Worm (Caenorhabditis elegans) whole organism, L4 larva: ENCODE measurements around the gene ZK632.12.
A peak's percentile ranks its signal among the peaks of the same experiment; 100 is the strongest.

Experiments used
- F10B5.3 ChIP-seq: sonication (generic microtip); optimal IDR thresholded peaks from 2 replicates; lab custom pipeline; 2016; ENCODE audit warnings: mild to moderate bottlenecking, missing genetic modification characterization, missing compliant biosample characterization
- F37D6.2 ChIP-seq: sonication (generic microtip); optimal IDR thresholded peaks from 2 replicates; lab custom pipeline; 2016; ENCODE audit warnings: mild to moderate bottlenecking, missing genetic modification characterization, missing compliant biosample characterization
- R02D3.7 ChIP-seq: fragments of 150-350 bp; sonication (generic microtip); optimal IDR thresholded peaks from 3 replicates; lab custom pipeline; 2014; ENCODE audit warnings: missing biosample characterization, missing genetic modification characterization
- T26A8.4 ChIP-seq: fragments of 200-800 bp; sonication (Bioruptor generic); IDR thresholded peaks from 2 replicates; pipeline ENCODE4 v1.3.6; 2022; ENCODE audit warnings: missing genetic modification characterization, missing compliant biosample characterization
- Y105C5A.15 ChIP-seq: fragments of 200-800 bp; sonication (Bioruptor generic); IDR thresholded peaks from 2 replicates; pipeline ENCODE4 v1.3.6; 2022; ENCODE audit warnings: missing genetic modification characterization, missing compliant biosample characterization
- Y48G9A.11 ChIP-seq: fragments of 200-800 bp; sonication (Bioruptor generic); IDR thresholded peaks from 2 replicates; pipeline ENCODE4 v1.3.6; 2022; ENCODE audit warnings: missing genetic modification reagents, missing genetic modification characterization, missing compliant biosample characterization
- aly-2 ChIP-seq: sonication (generic microtip); optimal IDR thresholded peaks from 2 replicates; lab custom pipeline; 2018; ENCODE audit warnings: missing biosample characterization, missing genetic modification characterization
- attf-4 ChIP-seq: sonication (generic microtip); optimal IDR thresholded peaks from 3 replicates; lab custom pipeline; 2017; ENCODE audit warnings: missing biosample characterization, missing genetic modification characterization
- cey-2 ChIP-seq: sonication (generic microtip); optimal IDR thresholded peaks from 3 replicates; lab custom pipeline; 2017; ENCODE audit warnings: missing genetic modification characterization, mild to moderate bottlenecking, missing compliant biosample characterization, antibody characterized with exemption, borderline replicate concordance; ENCODE audit not compliant: insufficient read depth
- daf-16 ChIP-seq, 3 experiments: sonication (generic microtip); optimal IDR thresholded peaks; 2 replicates each; lab custom pipeline; 2016 to 2017; ENCODE audit warnings: missing genetic modification characterization in 3 of 3, missing genetic modification reagents in 3 of 3, mild to moderate bottlenecking in 2 of 3, missing compliant biosample characterization in 2 of 3, missing biosample characterization in 1 of 3, moderate library complexity in 1 of 3
- daf-8 ChIP-seq: fragments of 200-800 bp; sonication (Bioruptor generic); IDR thresholded peaks from 2 replicates; pipeline ENCODE4 v1.3.6; 2022; ENCODE audit warnings: missing genetic modification characterization, missing compliant biosample characterization
- dmd-6 ChIP-seq: fragments of 200-800 bp; sonication (Bioruptor generic); IDR thresholded peaks from 2 replicates; pipeline ENCODE4 v1.3.6; 2022; ENCODE audit warnings: missing genetic modification reagents, missing genetic modification characterization, missing compliant biosample characterization
- dmd-9 ChIP-seq: fragments of 200-800 bp; sonication (Bioruptor generic); IDR thresholded peaks from 2 replicates; pipeline ENCODE4 v1.3.6; 2022; ENCODE audit warnings: missing genetic modification reagents, missing genetic modification characterization, missing compliant biosample characterization
- dve-1 ChIP-seq: sonication (generic microtip); optimal IDR thresholded peaks from 2 replicates; lab custom pipeline; 2017; ENCODE audit warnings: antibody characterized with exemption, mild to moderate bottlenecking, missing genetic modification characterization, missing compliant biosample characterization; ENCODE audit not compliant: insufficient read depth
- fkh-10 ChIP-seq: fragments of 150-350 bp; optimal IDR thresholded peaks from 2 replicates; lab custom pipeline; 2014; ENCODE audit warnings: missing biosample characterization, missing genetic modification reagents, missing genetic modification characterization
- hlh-11 ChIP-seq: fragments of 200-800 bp; sonication (Bioruptor generic); optimal IDR thresholded peaks from 2 replicates; lab custom pipeline; 2018; ENCODE audit warnings: mild to moderate bottlenecking, missing genetic modification characterization, missing compliant biosample characterization
- hlh-30 ChIP-seq: sonication (generic microtip); optimal IDR thresholded peaks from 2 replicates; lab custom pipeline; 2017; ENCODE audit warnings: antibody characterized with exemption, mild to moderate bottlenecking, missing genetic modification characterization, missing compliant biosample characterization; ENCODE audit not compliant: insufficient read depth
- lim-7 ChIP-seq: fragments of 200-800 bp; sonication (Bioruptor generic); IDR thresholded peaks from 2 replicates; pipeline ENCODE4 v1.3.6; 2022; ENCODE audit warnings: missing genetic modification characterization, missing compliant biosample characterization
- lin-15B ChIP-seq: fragments of 150-350 bp; sonication (generic microtip); optimal IDR thresholded peaks from 3 replicates; lab custom pipeline; 2014; ENCODE audit warnings: missing biosample characterization, missing genetic modification characterization
- lin-38 ChIP-seq: fragments of 200-800 bp; sonication (Bioruptor generic); IDR thresholded peaks from 2 replicates; pipeline ENCODE4 v1.3.6; 2022; ENCODE audit warnings: missing genetic modification reagents, missing genetic modification characterization, missing compliant biosample characterization
- lin-39 ChIP-seq: fragments of 150-350 bp; optimal IDR thresholded peaks from 2 replicates; lab custom pipeline; 2014; ENCODE audit warnings: missing biosample characterization, missing genetic modification reagents, missing genetic modification characterization
- mdl-1 ChIP-seq, 2 experiments: fragments of 150-350 bp in 1 of 2; sonication (generic microtip) in 1 of 2; optimal IDR thresholded peaks; 2 replicates each; lab custom pipeline; 2014 to 2017; ENCODE audit warnings: missing biosample characterization in 2 of 2, missing genetic modification characterization in 2 of 2
- mep-1 ChIP-seq: fragments of 150-350 bp; sonication (generic microtip); optimal IDR thresholded peaks from 3 replicates; lab custom pipeline; 2014; ENCODE audit warnings: missing biosample characterization, missing genetic modification characterization
- mxl-3 ChIP-seq: fragments of 200-800 bp; sonication (Bioruptor generic); optimal IDR thresholded peaks from 2 replicates; lab custom pipeline; 2018; ENCODE audit warnings: mild to moderate bottlenecking, missing genetic modification characterization, missing compliant biosample characterization
- nhr-10 ChIP-seq: fragments of 150-350 bp; optimal IDR thresholded peaks from 2 replicates; lab custom pipeline; 2014; ENCODE audit warnings: missing biosample characterization, missing genetic modification characterization
- nhr-102 ChIP-seq: sonication (generic microtip); optimal IDR thresholded peaks from 2 replicates; lab custom pipeline; 2016; ENCODE audit warnings: mild to moderate bottlenecking, missing genetic modification characterization, moderate library complexity, missing compliant biosample characterization
- nhr-28 ChIP-seq: fragments of 150-350 bp; optimal IDR thresholded peaks from 2 replicates; lab custom pipeline; 2014; ENCODE audit warnings: missing biosample characterization, missing genetic modification characterization
- nhr-41 ChIP-seq: fragments of 200-800 bp; sonication (Bioruptor generic); IDR thresholded peaks from 2 replicates; pipeline ENCODE4 v1.3.6; 2022; ENCODE audit warnings: missing genetic modification reagents, missing genetic modification characterization, missing compliant biosample characterization
- nhr-6 ChIP-seq: fragments of 150-350 bp; optimal IDR thresholded peaks from 2 replicates; lab custom pipeline; 2014; ENCODE audit warnings: missing biosample characterization, missing genetic modification characterization
- nhr-77 ChIP-seq: fragments of 150-350 bp; optimal IDR thresholded peaks from 2 replicates; lab custom pipeline; 2014; ENCODE audit warnings: missing biosample characterization, missing genetic modification characterization
- php-3 ChIP-seq: fragments of 200-800 bp; sonication (Bioruptor generic); IDR thresholded peaks from 2 replicates; pipeline ENCODE4 v1.3.6; 2022; ENCODE audit warnings: missing genetic modification reagents, missing genetic modification characterization, missing compliant biosample characterization
- pqm-1 ChIP-seq: sonication (generic microtip); optimal IDR thresholded peaks from 2 replicates; lab custom pipeline; 2017; ENCODE audit warnings: missing biosample characterization, missing genetic modification characterization
- spr-1 ChIP-seq: sonication (generic microtip); optimal IDR thresholded peaks from 2 replicates; lab custom pipeline; 2016; ENCODE audit warnings: mild to moderate bottlenecking, missing genetic modification characterization, missing compliant biosample characterization
- tra-1 ChIP-seq: fragments of 200-800 bp; sonication (Bioruptor generic); IDR thresholded peaks from 2 replicates; pipeline ENCODE4 v1.3.6; 2022; ENCODE audit warnings: missing genetic modification reagents, missing genetic modification characterization, missing compliant biosample characterization
- unc-62 ChIP-seq, 3 experiments: fragments of 150-350 bp in 1 of 3; sonication (generic microtip); optimal IDR thresholded peaks in 2 of 3; peaks in 1 of 3; 1 replicate in 1 of 3; 2 replicates in 2 of 3; lab custom pipeline; 2014 to 2017; ENCODE audit warnings: missing biosample characterization in 3 of 3, missing genetic modification characterization in 3 of 3, missing genetic modification reagents in 3 of 3, missing genotype in 1 of 3
- zfp-2 ChIP-seq: sonication (generic microtip); optimal IDR thresholded peaks from 2 replicates; lab custom pipeline; 2016; ENCODE audit warnings: mild to moderate bottlenecking, missing genetic modification characterization, missing compliant biosample characterization
- zip-2 ChIP-seq: fragments of 150-350 bp; optimal IDR thresholded peaks from 2 replicates; lab custom pipeline; 2014; ENCODE audit warnings: missing biosample characterization, missing genetic modification characterization
- ztf-11 ChIP-seq: fragments of 150-350 bp; optimal IDR thresholded peaks from 2 replicates; lab custom pipeline; 2014; ENCODE audit warnings: missing biosample characterization, missing genetic modification characterization
- ztf-7 ChIP-seq: fragments of 150-350 bp; optimal IDR thresholded peaks from 2 replicates; lab custom pipeline; 2014; ENCODE audit warnings: missing biosample characterization, missing genetic modification characterization

Gene ZK632.12

ce11 chrIII:9849950-9850349, 19.3 kb downstream of the ZK632.12 start:
- TF ChIP-seq dve-1 (tag; lab: Kevin White, UChicago) (peak; percentile 85), spr-1 (no peak), zfp-2 (tag; lab: Kevin White, UChicago) (no peak), php-3 (GFP tag; lab: Robert Waterston, UW) (peak; percentile 65), mep-1 (tag; lab: Kevin White, UChicago) (peak; percentile 6), R02D3.7 (no peak), nhr-41 (no peak), hlh-11 (peak; percentile 58), pqm-1 (tag; lab: Kevin White, UChicago) (peak; percentile 45), nhr-28 (tag; lab: Kevin White, UChicago) (peak; percentile 87), nhr-6 (tag; lab: Kevin White, UChicago) (no peak), mdl-1 (tag; optimal IDR thresholded peaks at IDR 0.05; lab: Kevin White, UChicago) (peak in 1 of 2 experiments; percentile 54), lin-15B (no peak), daf-16 (GFP tag; optimal IDR thresholded peaks at IDR 0.05; lab: Kevin White, UChicago) (no peak), daf-16 (tag; optimal IDR thresholded peaks at IDR 0.05; lab: Kevin White, UChicago) (peak; percentile 94), ztf-7 (tag; lab: Kevin White, UChicago) (no peak), tra-1 (0 out of 2 replicates have a peak, but pooled peaks have one; percentile 43), attf-4 (tag; lab: Kevin White, UChicago) (no peak), lim-7 (GFP tag; lab: Robert Waterston, UW) (no peak), nhr-77 (peak; percentile 33), nhr-102 (tag; lab: Kevin White, UChicago) (peak; percentile 10), unc-62 (GFP tag; optimal IDR thresholded peaks at IDR 0.05 in 1 of 2; lab: Kevin White, UChicago) (peak in 1 of 2 experiments; percentile 73), unc-62 (tag; optimal IDR thresholded peaks at IDR 0.05; lab: Kevin White, UChicago) (no peak), dmd-6 (GFP tag; lab: Robert Waterston, UW) (peak; percentile 63), ztf-11 (tag; lab: Kevin White, UChicago) (no peak), mxl-3 (peak; percentile 47), hlh-30 (peak; percentile 57), zip-2 (tag; lab: Kevin White, UChicago) (no peak)

DNA sequence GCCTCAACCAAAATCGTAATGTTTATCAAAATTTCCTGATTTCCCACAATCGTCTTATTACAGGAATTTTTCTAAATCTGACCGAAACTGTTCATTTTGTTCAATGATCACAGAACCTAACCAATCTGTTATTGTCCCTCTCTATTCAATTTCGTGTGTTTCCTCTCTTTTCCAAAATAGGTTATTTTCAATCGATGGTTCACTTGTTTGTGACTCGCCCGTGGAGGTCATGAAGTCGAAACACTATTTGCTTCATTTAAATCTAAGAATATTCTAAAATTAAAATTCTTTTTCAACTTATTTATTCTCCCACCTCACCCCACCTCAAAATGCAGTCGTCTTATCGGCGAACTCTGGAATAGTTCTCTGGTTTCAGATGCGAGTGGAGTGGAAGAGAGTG, 20.3 kb downstream of the ZK632.12 start:
- TF ChIP-seq dmd-9, result no peak
- TF ChIP-seq daf-8 (GFP tag; lab: Robert Waterston, UW), result no peak
- peak; percentile 39; the same call in 1 of the 2 replicates for TF ChIP-seq dmd-6 (GFP tag; lab: Robert Waterston, UW)
- no peak for TF ChIP-seq Y105C5A.15
- TF ChIP-seq daf-16 (GFP tag; optimal IDR thresholded peaks at IDR 0.05; lab: Kevin White, UChicago), result no peak
- TF ChIP-seq daf-16 (tag; optimal IDR thresholded peaks at IDR 0.05; lab: Kevin White, UChicago), result peak; percentile 62
- peak; percentile 8 for TF ChIP-seq dve-1 (tag; lab: Kevin White, UChicago)
- no peak for TF ChIP-seq lin-39 (tag; lab: Kevin White, UChicago)
- no peak for TF ChIP-seq lim-7 (GFP tag; lab: Robert Waterston, UW)
- no peak for TF ChIP-seq F10B5.3 (tag; lab: Kevin White, UChicago)
- no peak for TF ChIP-seq Y48G9A.11 (GFP tag; lab: Robert Waterston, UW)
- no peak for TF ChIP-seq cey-2
- no peak for TF ChIP-seq T26A8.4 (GFP tag; lab: Robert Waterston, UW)
- TF ChIP-seq F37D6.2 (tag; lab: Kevin White, UChicago), result no peak
- TF ChIP-seq hlh-11, result peak; percentile 18
- TF ChIP-seq fkh-10 (GFP tag; lab: Kevin White, UChicago), result no peak
- no peak for TF ChIP-seq lin-38
- peak; percentile 10 for TF ChIP-seq nhr-10 (tag; lab: Kevin White, UChicago)
- TF ChIP-seq aly-2 (tag; lab: Kevin White, UChicago), result no peak
- TF ChIP-seq lin-15B, result no peak
- TF ChIP-seq nhr-77, result no peak
- TF ChIP-seq nhr-28 (tag; lab: Kevin White, UChicago), result peak; percentile 51
